Worm (Caenorhabditis elegans) whole organism, early embryonic: ENCODE results near the gene T19D2.13.

ENCODE experiments used
- F13C5.2 ChIP-seq: sonication (generic microtip); optimal IDR thresholded peaks from 2 replicates; lab custom pipeline; 2017; ENCODE audit warnings: mild to moderate bottlenecking, missing genetic modification characterization, inconsistent platforms, missing compliant biosample characterization
- ama-1 ChIP-seq: fragments of 150-350 bp; optimal IDR thresholded peaks from 2 replicates; lab custom pipeline; 2014
- hnd-1 ChIP-seq: sonication (generic microtip); optimal IDR thresholded peaks from 2 replicates; lab custom pipeline; 2016; ENCODE audit warnings: missing genetic modification characterization, missing compliant biosample characterization
- pes-1 ChIP-seq: fragments of 200-800 bp; sonication (Bioruptor generic); IDR thresholded peaks from 2 replicates; pipeline ENCODE4 v1.3.6; 2022; ENCODE audit warnings: missing genetic modification reagents, missing genetic modification characterization, missing compliant biosample characterization

- TF ChIP-seq ama-1 (lab: Kevin White, UChicago) (no peak), pes-1 (GFP tag; lab: Robert Waterston, UW) (no peak), hnd-1 (no peak), F13C5.2 (tag; lab: Kevin White, UChicago) (no peak)
Observed at ce11 chrX:3904568-3904967, 37.6 kb downstream of the T19D2.13 start, which contains the start of gene sup-12.
